Fruit fly (Drosophila melanogaster) ovary, adult (tissue): ENCODE data around the gene CG33509.

ENCODE experiments used
- CG17801 ChIP-seq: fragments of 200-800 bp; optimal IDR thresholded peaks from 2 replicates; lab custom pipeline; 2019; ENCODE audit warnings: missing biosample characterization, mild to moderate bottlenecking, missing genetic modification characterization, moderate library complexity; ENCODE audit not compliant: partially characterized antibody

CG33509 gene

DNA sequence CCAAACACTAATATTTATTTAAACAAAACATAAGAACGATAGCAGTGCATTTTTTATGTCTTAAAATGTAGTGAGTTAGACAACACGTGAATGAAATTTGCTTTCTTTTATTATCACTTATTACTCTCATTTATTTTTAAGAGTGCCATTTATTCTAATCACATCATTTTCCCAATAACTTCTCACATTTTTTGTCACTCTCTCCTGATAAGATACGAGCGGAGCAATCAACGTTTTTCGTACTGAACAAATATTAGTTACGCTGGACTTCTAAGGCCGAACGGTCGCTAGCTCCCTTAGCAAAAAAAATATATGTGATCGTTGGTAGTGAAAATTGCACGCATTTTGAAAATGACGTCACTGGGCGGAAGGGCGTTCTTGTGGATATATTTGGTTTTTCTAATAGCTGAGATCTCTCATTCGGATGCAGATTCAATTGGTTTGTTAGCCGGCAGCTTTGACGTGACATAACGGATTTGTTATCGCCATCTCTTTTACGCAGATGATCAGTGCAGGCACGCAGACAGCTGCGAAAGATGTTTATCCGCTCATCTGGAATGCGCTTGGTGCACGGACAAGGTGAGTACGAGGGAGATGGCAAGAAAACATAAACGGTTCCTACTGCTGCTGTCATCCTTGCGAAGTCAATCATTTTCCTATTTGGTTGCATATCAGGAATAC is 33.4 kb downstream of the CG33509 start, which contains the start of gene Itgbn:
TSS of gene Itgbn (plus strand) at position 251 of the 681 bp plus-strand sequence.
- TF ChIP-seq CG17801 (GFP tag; lab: Kevin White, UChicago) = no peak

DNA sequence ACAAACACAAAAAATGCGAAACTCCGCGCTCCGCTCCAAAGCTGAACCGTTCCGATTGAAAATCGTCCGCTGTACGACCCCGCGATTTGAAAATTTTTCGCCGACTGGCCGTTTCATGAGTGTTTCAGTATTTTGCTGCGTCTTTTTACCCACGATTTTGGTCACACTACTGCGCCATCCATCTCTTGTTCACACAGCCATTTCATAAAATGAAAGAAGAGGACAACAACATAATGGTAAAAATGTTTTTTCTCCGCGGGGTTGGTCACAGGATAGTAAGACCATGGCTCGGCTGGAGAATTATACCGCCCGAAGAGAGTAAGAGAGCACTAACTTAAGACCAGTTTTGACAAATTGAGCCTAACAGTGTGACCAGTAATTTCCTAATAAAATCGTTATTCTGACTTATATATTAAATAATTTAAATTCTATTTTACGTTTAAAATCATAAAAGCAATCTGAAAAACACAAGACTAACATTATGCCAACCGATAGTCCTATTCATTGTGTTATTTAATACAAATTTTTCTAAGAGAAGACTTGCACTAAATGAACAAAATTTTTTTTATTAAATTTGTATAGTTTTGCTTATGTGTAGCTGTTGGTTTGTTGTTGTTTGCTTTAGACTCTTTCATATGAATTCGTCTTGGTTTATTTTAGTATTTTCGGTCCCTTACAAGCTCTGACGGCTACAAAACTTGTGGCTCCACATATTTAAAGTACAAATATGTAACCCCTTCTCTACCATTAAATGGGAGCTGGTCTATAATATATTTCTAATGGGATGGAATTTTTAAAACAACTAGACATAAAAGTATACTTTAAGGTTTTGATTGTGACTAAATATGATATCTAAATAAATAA is 34.2 kb downstream of the CG33509 start, which contains the start of gene CG42238:
TSS of gene CG42238 (minus strand) at position 292 of the 864 bp plus-strand sequence.
- no peak for TF ChIP-seq CG17801 (GFP tag; lab: Kevin White, UChicago)

DNA sequence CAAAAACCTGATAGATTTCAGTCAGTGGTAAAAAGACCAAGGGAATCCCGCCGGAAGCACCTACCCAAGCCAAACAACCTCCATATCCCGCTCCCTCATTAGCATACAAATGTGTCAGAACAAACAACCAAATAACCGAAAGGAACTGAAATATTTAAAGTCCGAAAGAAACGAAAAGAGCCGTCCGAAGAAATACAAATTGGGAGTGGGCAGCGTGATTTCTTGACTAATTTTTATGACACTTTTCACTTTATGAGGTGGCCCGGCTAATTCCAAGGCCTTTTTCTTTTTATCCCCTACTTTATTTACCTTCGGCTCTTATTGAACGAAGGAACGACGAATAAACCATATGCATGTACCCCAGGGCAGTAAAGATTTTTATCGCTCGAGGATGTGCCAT is 45.6 kb downstream of the CG33509 start:
- no peak for TF ChIP-seq CG17801 (GFP tag; lab: Kevin White, UChicago)

DNA sequence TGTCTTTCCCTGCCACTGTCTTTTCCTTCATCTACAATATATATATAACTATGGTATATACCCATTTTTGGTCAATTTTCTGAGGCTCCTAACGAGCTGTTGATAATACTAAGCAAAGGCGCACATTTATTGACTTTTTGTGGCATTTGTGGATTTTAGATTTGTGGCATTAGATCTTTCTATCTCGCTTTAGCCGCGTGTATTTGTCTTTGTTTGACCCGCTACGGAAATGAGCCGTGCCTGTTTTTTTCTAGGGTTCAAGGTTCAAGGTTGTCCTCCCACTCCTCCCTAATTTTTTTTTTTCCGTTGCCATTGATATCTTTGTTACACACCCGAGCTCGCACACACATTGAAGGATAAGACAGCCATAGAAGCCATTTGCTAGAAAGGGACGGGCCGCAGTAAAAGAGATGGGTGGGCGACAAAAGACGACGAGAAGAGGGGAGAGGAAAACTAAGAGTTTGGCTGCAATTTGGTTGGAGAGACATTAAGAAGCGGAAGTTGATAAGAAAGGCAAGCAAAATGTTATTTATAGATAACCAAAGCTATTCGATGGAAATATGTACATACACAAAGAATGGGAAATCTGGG is 46.6 kb downstream of the CG33509 start:
- TF ChIP-seq CG17801 (GFP tag; lab: Kevin White, UChicago) = no peak

DNA sequence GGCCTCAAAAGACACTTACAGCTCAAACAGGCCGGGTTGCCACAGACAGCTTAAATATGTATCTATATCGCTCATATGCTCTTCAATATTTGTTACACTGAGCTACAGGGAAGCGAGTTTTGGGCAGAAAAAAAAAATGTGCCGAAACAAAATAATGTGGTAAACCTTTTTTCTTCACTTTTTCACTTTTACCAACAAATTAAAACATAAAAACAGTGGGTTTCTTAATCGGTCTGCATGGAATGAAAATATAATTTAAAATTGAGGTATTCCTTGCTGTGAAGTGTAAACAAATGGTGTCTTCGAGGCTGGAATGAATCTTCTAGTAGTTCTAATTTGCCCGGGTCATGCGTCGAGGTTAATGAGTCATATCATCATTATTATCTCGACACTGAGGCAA is 47.6 kb downstream of the CG33509 start:
- no peak for TF ChIP-seq CG17801 (GFP tag; lab: Kevin White, UChicago)

DNA sequence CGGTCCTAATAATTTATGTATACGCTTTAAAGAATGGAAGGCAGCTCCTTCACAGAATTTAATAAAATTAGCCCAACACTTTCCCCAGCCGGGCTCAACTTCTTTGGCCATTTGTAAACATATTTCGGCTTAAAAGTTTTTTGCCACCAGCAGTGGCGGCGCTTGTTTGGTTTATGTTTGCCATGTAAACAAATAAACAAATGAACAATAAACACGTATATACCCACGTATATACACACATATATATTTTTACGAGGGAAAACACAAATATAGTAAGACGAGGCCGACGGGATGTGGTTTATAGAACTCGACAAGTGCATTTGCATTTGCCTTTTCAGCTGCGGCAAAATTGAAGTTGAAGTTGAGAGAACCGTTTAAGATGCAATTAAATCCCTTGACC is 48.6 kb downstream of the CG33509 start:
- TF ChIP-seq CG17801 (GFP tag; lab: Kevin White, UChicago) = no peak

DNA sequence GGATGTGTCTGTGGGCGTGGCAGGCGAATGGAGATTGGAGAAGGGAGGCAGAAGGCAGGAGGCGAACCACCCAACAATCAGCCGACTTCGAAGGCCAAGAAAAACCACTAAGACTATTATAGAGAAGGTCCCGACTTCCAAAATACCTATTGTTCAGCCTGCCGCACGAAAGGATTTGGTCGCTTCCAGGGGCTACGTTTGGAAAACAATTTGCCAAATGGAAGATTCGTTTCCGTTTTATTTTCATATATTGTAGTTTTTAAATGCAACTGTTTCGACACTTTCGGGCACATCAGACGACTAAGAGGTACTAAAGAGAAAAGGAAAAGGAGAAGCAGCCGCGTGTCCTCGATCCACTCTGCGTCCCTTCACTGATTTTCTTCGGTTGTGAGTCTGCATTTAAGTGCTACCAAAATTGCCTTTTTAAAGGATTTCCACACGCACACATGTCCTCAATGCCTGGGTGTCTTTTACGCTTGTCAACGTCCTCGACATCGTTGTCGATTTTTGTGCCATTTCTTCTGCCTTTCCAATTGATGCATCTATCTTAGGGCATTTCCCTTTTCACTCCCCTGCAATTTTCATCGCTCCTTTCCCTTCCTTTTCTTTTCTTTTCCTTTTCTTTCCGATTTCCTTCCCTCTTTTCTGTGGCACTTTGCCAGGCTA is 50.5 kb downstream of the CG33509 start:
- TF ChIP-seq CG17801 (GFP tag; lab: Kevin White, UChicago) = no peak
